Worm (Caenorhabditis elegans): ENCODE results near the gene ant-1.4.

- TF ChIP-seq ama-1 (optimal IDR thresholded peaks at IDR 0.05) = no peak
- no peak for TF ChIP-seq scrt-1 (GFP tag; IDR thresholded peaks at IDR 0.05)
- TF ChIP-seq pes-1 (GFP tag; IDR thresholded peaks at IDR 0.05) = no peak
- no peak for TF ChIP-seq tra-4 (tag; optimal IDR thresholded peaks at IDR 0.05)
Observed at ce11 chrIV:8426537-8426936, 33.6 kb downstream of the ant-1.4 start, which contains the start of the genes T26A8.3 and tmem-231.
